Worm (Caenorhabditis elegans): ENCODE data around the gene aqp-2.

ce11 chrII:9268983-9269382 lies 7.2 kb upstream of the aqp-2 start:
- TF ChIP-seq hmg-20 (GFP tag; IDR thresholded peaks at IDR 0.05) (no peak), F52B5.7 (tag; optimal IDR thresholded peaks at IDR 0.05) (no peak), T07F8.4 (tag; optimal IDR thresholded peaks at IDR 0.05) (no peak), ceh-79 (tag; optimal IDR thresholded peaks at IDR 0.05) (no peak), dpl-1 (GFP tag; optimal IDR thresholded peaks at IDR 0.05) (no peak), F57A8.1 (GFP tag; optimal IDR thresholded peaks at IDR 0.05) (no peak), nhr-90 (tag; optimal IDR thresholded peaks at IDR 0.05) (no peak), cebp-1 (GFP tag; IDR thresholded peaks at IDR 0.05) (no peak), cebp-1 (tag; optimal IDR thresholded peaks at IDR 0.05) (no peak)
